Worm (Caenorhabditis elegans): ENCODE results near the gene qui-1.

DNA sequence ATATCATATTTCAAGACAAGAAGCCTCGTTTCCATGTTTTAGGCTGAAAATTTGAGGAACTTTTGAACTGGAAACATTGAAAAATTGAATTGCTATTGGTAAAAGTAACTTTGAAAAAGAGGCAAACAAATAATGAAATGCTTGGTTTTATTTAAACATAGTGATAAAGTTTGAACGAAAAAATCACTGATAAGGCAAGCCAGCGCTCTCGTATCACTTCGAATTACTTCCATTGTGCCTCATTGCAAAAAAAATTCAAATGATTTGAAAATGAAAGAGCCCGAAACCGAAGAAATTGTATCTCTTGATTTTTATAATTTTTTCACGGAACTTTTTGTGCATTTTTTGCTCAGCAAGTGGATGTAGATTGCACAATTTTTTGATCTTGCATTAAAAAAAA is 13.5 kb upstream of the qui-1 start, which contains the start of gene F52G2.3:
- TF ChIP-seq ceh-82 (tag; optimal IDR thresholded peaks at IDR 0.05) (no peak), unc-62 (GFP tag; optimal IDR thresholded peaks at IDR 0.05) (no peak)
